Fruit fly (Drosophila melanogaster) whole organism, embryonic: Measurements from ENCODE around the gene Scm.

Experiments used
- Atf3 ChIP-seq: fragments of 200-800 bp; sonication (Bioruptor generic); optimal IDR thresholded peaks from 3 replicates; lab custom pipeline; 2016; ENCODE audit warnings: missing biosample characterization, missing genetic modification characterization
- Atf6 ChIP-seq: fragments of 200-800 bp; sonication (Bioruptor generic); IDR thresholded peaks from 2 replicates; pipeline ENCODE4 v1.3.6; 2022; ENCODE audit warnings: missing biosample characterization, missing genetic modification characterization
- BtbVII ChIP-seq: fragments of 200-800 bp; sonication (Bioruptor generic); optimal IDR thresholded peaks from 3 replicates; lab custom pipeline; 2017; ENCODE audit warnings: missing biosample characterization, mild to moderate bottlenecking, missing genetic modification characterization
- CG12071 ChIP-seq: fragments of 200-800 bp; sonication (Bioruptor generic); optimal IDR thresholded peaks from 3 replicates; lab custom pipeline; 2018; ENCODE audit warnings: missing biosample characterization, mild to moderate bottlenecking, missing genetic modification characterization
- CG13775 ChIP-seq: fragments of 200-800 bp; sonication (Bioruptor generic); optimal IDR thresholded peaks from 3 replicates; lab custom pipeline; 2017; ENCODE audit warnings: missing biosample characterization, mild to moderate bottlenecking, missing genetic modification characterization
- CG16863 ChIP-seq: fragments of 200-800 bp; sonication (Bioruptor generic); optimal IDR thresholded peaks from 3 replicates; lab custom pipeline; 2016; ENCODE audit warnings: missing biosample characterization, missing genetic modification characterization
- CG17385 ChIP-seq: fragments of 200-800 bp; sonication (Bioruptor generic); optimal IDR thresholded peaks from 3 replicates; lab custom pipeline; 2018; ENCODE audit warnings: missing biosample characterization, mild to moderate bottlenecking, missing genetic modification characterization
- CG17802 ChIP-seq: fragments of 200-800 bp; sonication (Bioruptor generic); optimal IDR thresholded peaks from 2 replicates; lab custom pipeline; 2018; ENCODE audit warnings: missing biosample characterization, mild to moderate bottlenecking, missing genetic modification characterization, moderate library complexity
- CG1792 ChIP-seq: fragments of 200-800 bp; sonication (Bioruptor generic); optimal IDR thresholded peaks from 2 replicates; lab custom pipeline; 2016; ENCODE audit warnings: missing biosample characterization, missing genetic modification characterization
- CG2712 ChIP-seq: fragments of 200-800 bp; optimal IDR thresholded peaks from 3 replicates; lab custom pipeline; 2019; ENCODE audit warnings: missing biosample characterization, mild to moderate bottlenecking, missing genetic modification characterization, moderate library complexity
- CG34376 ChIP-seq: fragments of 200-800 bp; sonication (Bioruptor generic); optimal IDR thresholded peaks from 2 replicates; lab custom pipeline; 2018; ENCODE audit warnings: missing biosample characterization, mild to moderate bottlenecking, missing genetic modification characterization
- CG3726 ChIP-seq: fragments of 200-800 bp; sonication (Bioruptor generic); IDR thresholded peaks from 3 replicates; pipeline ENCODE4, ENCODE4 v1.3.6; 2022; ENCODE audit warnings: missing biosample characterization, missing genetic modification characterization
- CG3995 ChIP-seq: fragments of 200-800 bp; sonication (Bioruptor generic); optimal IDR thresholded peaks from 3 replicates; lab custom pipeline; 2016; ENCODE audit warnings: missing biosample characterization, missing genetic modification characterization
- CG6765 ChIP-seq: fragments of 200-800 bp; sonication (Bioruptor generic); optimal IDR thresholded peaks from 3 replicates; lab custom pipeline; 2017; ENCODE audit warnings: missing biosample characterization, mild to moderate bottlenecking, missing genetic modification characterization
- CG6854 ChIP-seq: fragments of 200-800 bp; sonication (Bioruptor generic); optimal IDR thresholded peaks from 3 replicates; lab custom pipeline; 2017; ENCODE audit warnings: missing biosample characterization, mild to moderate bottlenecking, missing genetic modification characterization
- CG7271 ChIP-seq: fragments of 200-800 bp; sonication (Bioruptor generic); optimal IDR thresholded peaks from 2 replicates; lab custom pipeline; 2018; ENCODE audit warnings: missing biosample characterization, mild to moderate bottlenecking, missing genetic modification characterization, moderate library complexity
- CG7372 ChIP-seq: fragments of 200-800 bp; sonication (Bioruptor generic); IDR thresholded peaks from 2 replicates; pipeline ENCODE4 v1.3.6; 2022; ENCODE audit warnings: missing biosample characterization, missing genetic modification characterization
- CG9932 ChIP-seq: fragments of 200-800 bp; sonication (Bioruptor generic); IDR thresholded peaks from 2 replicates; pipeline ENCODE4 v1.3.6; 2022; ENCODE audit warnings: missing biosample characterization, missing genetic modification characterization
- Drgx ChIP-seq: fragments of 200-800 bp; sonication (Bioruptor generic); IDR thresholded peaks from 2 replicates; pipeline ENCODE4 v1.3.6; 2022; ENCODE audit warnings: missing biosample characterization, missing genetic modification characterization
- Ets97D ChIP-seq: fragments of 200-800 bp; sonication (Bioruptor generic); optimal IDR thresholded peaks from 3 replicates; lab custom pipeline; 2016; ENCODE audit warnings: missing biosample characterization, missing genetic modification characterization
- Fer2 ChIP-seq: fragments of 200-800 bp; sonication (Bioruptor generic); optimal IDR thresholded peaks from 2 replicates; lab custom pipeline; 2018; ENCODE audit warnings: missing biosample characterization, mild to moderate bottlenecking, missing genetic modification characterization, moderate library complexity
- Fer3 ChIP-seq: fragments of 200-800 bp; sonication (Bioruptor generic); optimal IDR thresholded peaks from 2 replicates; lab custom pipeline; 2018; ENCODE audit warnings: missing biosample characterization, mild to moderate bottlenecking, missing genetic modification characterization, moderate library complexity
- GATAe ChIP-seq: fragments of 200-800 bp; sonication (Bioruptor generic); conservative IDR thresholded peaks from 2 replicates; pipeline ENCODE4 v1.3.6; 2022; ENCODE audit warnings: missing biosample characterization, missing genetic modification characterization
- Hmx ChIP-seq: fragments of 200-800 bp; sonication (Bioruptor generic); optimal IDR thresholded peaks from 2 replicates; lab custom pipeline; 2016; ENCODE audit warnings: missing biosample characterization, missing genetic modification characterization
- Lpt ChIP-seq: fragments of >200 bp; optimal IDR thresholded peaks from 2 replicates; lab custom pipeline; 2018; ENCODE audit warnings: missing biosample characterization, missing genetic modification characterization
- Six4 ChIP-seq: fragments of 200-800 bp; sonication (Bioruptor generic); optimal IDR thresholded peaks from 2 replicates; lab custom pipeline; 2016; ENCODE audit warnings: missing biosample characterization, missing genetic modification characterization
- Sox100B ChIP-seq: fragments of 200-800 bp; sonication (Bioruptor generic); optimal IDR thresholded peaks from 3 replicates; lab custom pipeline; 2018; ENCODE audit warnings: missing biosample characterization, mild to moderate bottlenecking, missing genetic modification characterization
- Sry-δ ChIP-seq: fragments of 200-800 bp; sonication (Bioruptor generic); optimal IDR thresholded peaks from 2 replicates; lab custom pipeline; 2016; ENCODE audit warnings: missing biosample characterization, missing genetic modification characterization
- Tbp ChIP-seq: fragments of >200 bp; optimal IDR thresholded peaks from 2 replicates; lab custom pipeline; 2018; ENCODE audit warnings: missing biosample characterization, missing genetic modification characterization
- ac ChIP-seq: fragments of 200-800 bp; sonication (Bioruptor generic); optimal IDR thresholded peaks from 3 replicates; lab custom pipeline; 2017; ENCODE audit warnings: missing biosample characterization, mild to moderate bottlenecking, missing genetic modification characterization
- bbx ChIP-seq: fragments of 200-800 bp; sonication (Bioruptor generic); IDR thresholded peaks from 2 replicates; pipeline ENCODE4 v1.3.6; 2022; ENCODE audit warnings: missing biosample characterization, missing genetic modification characterization; ENCODE audit not compliant: partially characterized antibody
- da ChIP-seq: fragments of 200-800 bp; sonication (Bioruptor generic); optimal IDR thresholded peaks from 2 replicates; lab custom pipeline; 2016; ENCODE audit warnings: missing biosample characterization, missing genetic modification characterization
- dmrt99B ChIP-seq: fragments of 200-800 bp; sonication (Bioruptor generic); optimal IDR thresholded peaks from 2 replicates; lab custom pipeline; 2018; ENCODE audit warnings: missing biosample characterization, mild to moderate bottlenecking, missing genetic modification characterization, moderate library complexity
- ems ChIP-seq: fragments of 200-800 bp; sonication (Bioruptor generic); optimal IDR thresholded peaks from 3 replicates; lab custom pipeline; 2016; ENCODE audit warnings: missing biosample characterization, missing genetic modification characterization
- fd3F ChIP-seq: fragments of 200-800 bp; sonication (Bioruptor generic); optimal IDR thresholded peaks from 2 replicates; lab custom pipeline; 2018; ENCODE audit warnings: missing biosample characterization, mild to moderate bottlenecking, missing genetic modification characterization, moderate library complexity
- fu2 ChIP-seq: fragments of 200-800 bp; sonication (Bioruptor generic); optimal IDR thresholded peaks from 2 replicates; lab custom pipeline; 2016; ENCODE audit warnings: missing biosample characterization, missing genetic modification characterization
- gro ChIP-seq: fragments of 200-800 bp; sonication (Bioruptor generic); optimal IDR thresholded peaks from 2 replicates; lab custom pipeline; 2016; ENCODE audit warnings: missing biosample characterization, missing genetic modification characterization
- jigr1 ChIP-seq: fragments of 200-800 bp; sonication (Bioruptor generic); IDR thresholded peaks from 3 replicates; pipeline ENCODE4 v1.3.6; 2022; ENCODE audit warnings: missing biosample characterization, missing genetic modification characterization
- knrl ChIP-seq: fragments of 200-800 bp; sonication (Bioruptor generic); IDR thresholded peaks from 3 replicates; pipeline ENCODE4 v1.3.6; 2022; ENCODE audit warnings: missing biosample characterization, missing genetic modification characterization; ENCODE audit not compliant: partially characterized antibody
- lola ChIP-seq, 3 experiments: fragments of >200 bp in 2 of 3; fragments of 200-800 bp in 1 of 3; sonication (Bioruptor generic) in 1 of 3; optimal IDR thresholded peaks; 2 replicates each; lab custom pipeline; 2017 to 2019; ENCODE audit warnings: missing biosample characterization in 3 of 3, missing genetic modification characterization in 3 of 3, mild to moderate bottlenecking in 1 of 3, moderate library complexity in 1 of 3
- nom ChIP-seq: fragments of 200-800 bp; sonication (Bioruptor generic); optimal IDR thresholded peaks from 2 replicates; lab custom pipeline; 2017; ENCODE audit warnings: missing biosample characterization, missing genetic modification characterization, mild to moderate bottlenecking, moderate library complexity, missing genetic modification reagents
- odd ChIP-seq: fragments of 200-800 bp; sonication (Bioruptor generic); optimal IDR thresholded peaks from 2 replicates; lab custom pipeline; 2017; ENCODE audit warnings: missing biosample characterization, mild to moderate bottlenecking, missing genetic modification characterization
- pzg ChIP-seq: fragments of 200-800 bp; sonication (Bioruptor generic); optimal IDR thresholded peaks from 3 replicates; lab custom pipeline; 2018; ENCODE audit warnings: missing biosample characterization, mild to moderate bottlenecking, missing genetic modification characterization, moderate library complexity
- slbo ChIP-seq: fragments of 200-800 bp; sonication (Bioruptor generic); IDR thresholded peaks from 2 replicates; pipeline ENCODE4 v1.3.6; 2022; ENCODE audit warnings: missing biosample characterization, missing genetic modification characterization
- slou ChIP-seq: fragments of 200-800 bp; sonication (Bioruptor generic); optimal IDR thresholded peaks from 3 replicates; lab custom pipeline; 2016; ENCODE audit warnings: missing biosample characterization, missing genetic modification characterization
- sqz ChIP-seq: fragments of 200-800 bp; sonication (Bioruptor generic); optimal IDR thresholded peaks from 3 replicates; lab custom pipeline; 2018; ENCODE audit warnings: missing biosample characterization, mild to moderate bottlenecking, missing genetic modification characterization
- stc ChIP-seq: fragments of 200-800 bp; sonication (Bioruptor generic); IDR thresholded peaks from 2 replicates; pipeline ENCODE4 v1.3.6; 2022; ENCODE audit warnings: missing biosample characterization, missing genetic modification characterization
- sug ChIP-seq: fragments of 200-800 bp; optimal IDR thresholded peaks from 2 replicates; lab custom pipeline; 2019; ENCODE audit warnings: missing biosample characterization, mild to moderate bottlenecking, missing genetic modification characterization, moderate library complexity
- zen ChIP-seq: fragments of 200-800 bp; sonication (Bioruptor generic); optimal IDR thresholded peaks from 3 replicates; lab custom pipeline; 2018; ENCODE audit warnings: missing biosample characterization, mild to moderate bottlenecking, missing genetic modification characterization, moderate library complexity
- zfh1 ChIP-seq: fragments of 200-800 bp; sonication (Bioruptor generic); IDR thresholded peaks from 3 replicates; pipeline ENCODE4 v1.3.6; 2022; ENCODE audit warnings: missing biosample characterization, missing genetic modification characterization

The Scm gene

dm6 chr3R:9591769-9592388, 45.5 kb downstream of the Scm start (continued):
- no peak for TF ChIP-seq CG9932 (GFP tag; lab: Robert Waterston, UW)
- no peak for TF ChIP-seq odd (GFP tag; lab: Kevin White, UChicago)
- no peak for TF ChIP-seq Sry-δ
- peak; percentile 56 for TF ChIP-seq sqz
- no peak for TF ChIP-seq CG17802 (tag; lab: Kevin White, UChicago)
- TF ChIP-seq CG6765 (GFP tag; lab: Kevin White, UChicago): no peak
- TF ChIP-seq Fer2 (tag; lab: Kevin White, UChicago): no peak
- TF ChIP-seq CG7372 (GFP tag; lab: Robert Waterston, UW): no peak
- no peak for TF ChIP-seq CG16863
- no peak for TF ChIP-seq bbx (GFP tag; lab: Robert Waterston, UW)
- no peak for TF ChIP-seq ems (GFP tag; lab: Kevin White, UChicago)
- TF ChIP-seq Hmx (GFP tag; lab: Kevin White, UChicago): no peak
- no peak for TF ChIP-seq Six4 (GFP tag; lab: Kevin White, UChicago)
- TF ChIP-seq CG6854: no peak
- TF ChIP-seq sug: peak; percentile 11
- TF ChIP-seq da: no peak
- no peak for TF ChIP-seq Atf3 (GFP tag; lab: Kevin White, UChicago)
- no peak for TF ChIP-seq lola (GFP tag; optimal IDR thresholded peaks at IDR 0.05; lab: Kevin White, UChicago)
- no peak for TF ChIP-seq Ets97D (GFP tag; lab: Kevin White, UChicago)
- TF ChIP-seq Atf6 (GFP tag; lab: Robert Waterston, UW): no peak
- no peak for TF ChIP-seq zfh1
- peak; percentile 3 for TF ChIP-seq zen (tag; lab: Kevin White, UChicago)

dm6 chr3R:9590952-9591532, 46.4 kb downstream of the Scm start, which contains the start of the genes bocks and CG8312:
TSS of gene bocks (minus strand) at chr3R:9591002.
TSS of gene CG8312 (plus strand) at chr3R:9591309.
- TF ChIP-seq CG3726 (GFP tag; lab: Robert Waterston, UW): no peak
- TF ChIP-seq Sox100B (GFP tag; lab: Kevin White, UChicago): no peak
- TF ChIP-seq jigr1 (GFP tag; lab: Robert Waterston, UW): no peak
- no peak for TF ChIP-seq nom
- TF ChIP-seq zfh1: no peak
- peak; percentile 16 for TF ChIP-seq BtbVII (GFP tag; lab: Kevin White, UChicago)
- no peak for TF ChIP-seq CG7271
- TF ChIP-seq CG17385 (GFP tag; lab: Kevin White, UChicago): peak; percentile 29
- peak; percentile 99 for TF ChIP-seq pzg (GFP tag; lab: Kevin White, UChicago)
- TF ChIP-seq dmrt99B (tag; lab: Kevin White, UChicago): no peak
- TF ChIP-seq Lpt (GFP tag; lab: Kevin White, UChicago): no peak
- TF ChIP-seq CG34376 (GFP tag; lab: Kevin White, UChicago): peak; percentile 52
- peak; percentile 17 for TF ChIP-seq CG12071 (GFP tag; lab: Kevin White, UChicago)
- TF ChIP-seq CG1792 (GFP tag; lab: Kevin White, UChicago): peak; percentile 44
- TF ChIP-seq slou (GFP tag; lab: Kevin White, UChicago): no peak
- TF ChIP-seq fu2 (GFP tag; lab: Kevin White, UChicago): peak; percentile 13
- TF ChIP-seq GATAe (GFP tag; lab: Robert Waterston, UW): no peak
- peak; percentile 26 for TF ChIP-seq CG13775 (GFP tag; lab: Kevin White, UChicago)
- peak; percentile 54 for TF ChIP-seq CG2712
- TF ChIP-seq CG3995: peak; percentile 88
- TF ChIP-seq Tbp: no peak
- peak; percentile 69 for TF ChIP-seq gro
- no peak for TF ChIP-seq Drgx (GFP tag; lab: Robert Waterston, UW)
- no peak for TF ChIP-seq knrl (GFP tag; lab: Robert Waterston, UW)
- TF ChIP-seq slbo (GFP tag; lab: Robert Waterston, UW): no peak
- TF ChIP-seq Fer3: peak; percentile 33
- TF ChIP-seq stc (GFP tag; lab: Robert Waterston, UW): no peak
- no peak for TF ChIP-seq fd3F (GFP tag; lab: Kevin White, UChicago)
- TF ChIP-seq ac (GFP tag; lab: Kevin White, UChicago): no peak
